Fruit fly (Drosophila melanogaster) whole organism, embryonic: ENCODE data around the gene CG44088.

Experiments
- Bteb2 ChIP-seq: fragments of 200-800 bp; sonication (Bioruptor generic); optimal IDR thresholded peaks from 2 replicates; lab custom pipeline; 2016; ENCODE audit warnings: missing biosample characterization, missing genetic modification characterization
- CG11398 ChIP-seq: fragments of 200-800 bp; sonication (Bioruptor generic); optimal IDR thresholded peaks from 2 replicates; lab custom pipeline; 2016; ENCODE audit warnings: missing biosample characterization, missing genetic modification characterization
- CG12391 ChIP-seq: fragments of 200-800 bp; sonication (Bioruptor generic); optimal IDR thresholded peaks from 3 replicates; lab custom pipeline; 2018; ENCODE audit warnings: missing biosample characterization, mild to moderate bottlenecking, missing genetic modification characterization, moderate library complexity
- CG14050 ChIP-seq: fragments of 200-800 bp; sonication (Bioruptor generic); IDR thresholded peaks from 3 replicates; pipeline ENCODE4 v1.3.6; 2022; ENCODE audit warnings: missing biosample characterization, missing genetic modification characterization
- CG15011 ChIP-seq: fragments of 200-800 bp; sonication (Bioruptor generic); optimal IDR thresholded peaks from 3 replicates; lab custom pipeline; 2018; ENCODE audit warnings: missing biosample characterization, mild to moderate bottlenecking, missing genetic modification characterization
- CG1602 ChIP-seq: fragments of 200-800 bp; sonication (Bioruptor generic); optimal IDR thresholded peaks from 3 replicates; lab custom pipeline; 2016; ENCODE audit warnings: missing biosample characterization, missing genetic modification characterization
- CG16779 ChIP-seq: fragments of 200-800 bp; sonication (Bioruptor generic); IDR thresholded peaks from 2 replicates; pipeline ENCODE4 v1.3.6; 2022; ENCODE audit warnings: missing biosample characterization, missing genetic modification characterization
- CG17361 ChIP-seq: fragments of 200-800 bp; sonication (Bioruptor generic); IDR thresholded peaks from 3 replicates; pipeline ENCODE4 v1.3.6; 2022; ENCODE audit warnings: missing biosample characterization, missing genetic modification characterization
- CG17612 ChIP-seq: fragments of 200-800 bp; sonication (Bioruptor generic); IDR thresholded peaks from 2 replicates; pipeline ENCODE4 v1.3.6; 2022; ENCODE audit warnings: missing biosample characterization, missing genetic modification characterization
- CG17802 ChIP-seq: fragments of 200-800 bp; sonication (Bioruptor generic); optimal IDR thresholded peaks from 2 replicates; lab custom pipeline; 2018; ENCODE audit warnings: missing biosample characterization, mild to moderate bottlenecking, missing genetic modification characterization, moderate library complexity
- CG18262 ChIP-seq: fragments of 200-800 bp; optimal IDR thresholded peaks from 3 replicates; lab custom pipeline; 2019; ENCODE audit warnings: missing biosample characterization, mild to moderate bottlenecking, missing genetic modification characterization, moderate library complexity
- CG3065 ChIP-seq: fragments of 200-800 bp; sonication (Bioruptor generic); optimal IDR thresholded peaks from 2 replicates; lab custom pipeline; 2016; ENCODE audit warnings: missing biosample characterization, missing genetic modification characterization
- CG3281 ChIP-seq: fragments of 200-800 bp; sonication (Bioruptor generic); optimal IDR thresholded peaks from 3 replicates; lab custom pipeline; 2017; ENCODE audit warnings: missing biosample characterization, mild to moderate bottlenecking, missing genetic modification characterization
- CG33213 ChIP-seq: fragments of 200-800 bp; sonication (Bioruptor generic); optimal IDR thresholded peaks from 3 replicates; lab custom pipeline; 2016; ENCODE audit warnings: missing biosample characterization, missing genetic modification characterization
- CG33557 ChIP-seq: fragments of 200-800 bp; sonication (Bioruptor generic); optimal IDR thresholded peaks from 2 replicates; lab custom pipeline; 2019; ENCODE audit warnings: missing biosample characterization, mild to moderate bottlenecking, missing genetic modification characterization, moderate library complexity
- CG34422 ChIP-seq: fragments of 200-800 bp; sonication (Bioruptor generic); IDR thresholded peaks from 3 replicates; pipeline ENCODE4 v1.3.6; 2022; ENCODE audit warnings: missing biosample characterization, missing genetic modification characterization
- CG3726 ChIP-seq: fragments of 200-800 bp; sonication (Bioruptor generic); IDR thresholded peaks from 3 replicates; pipeline ENCODE4, ENCODE4 v1.3.6; 2022; ENCODE audit warnings: missing biosample characterization, missing genetic modification characterization
- CG4282 ChIP-seq: fragments of 200-800 bp; sonication (Bioruptor generic); optimal IDR thresholded peaks from 2 replicates; lab custom pipeline; 2016; ENCODE audit warnings: missing biosample characterization, missing genetic modification characterization
- CG4854 ChIP-seq: fragments of 200-800 bp; sonication (Bioruptor generic); optimal IDR thresholded peaks from 2 replicates; lab custom pipeline; 2016; ENCODE audit warnings: missing biosample characterization, missing genetic modification characterization, inconsistent platforms
- CG9437 ChIP-seq: fragments of 200-800 bp; sonication (Bioruptor generic); optimal IDR thresholded peaks from 2 replicates; lab custom pipeline; 2018; ENCODE audit warnings: missing biosample characterization, mild to moderate bottlenecking, missing genetic modification characterization
- CG9817 ChIP-seq: fragments of 200-800 bp; sonication (Bioruptor generic); optimal IDR thresholded peaks from 2 replicates; lab custom pipeline; 2018; ENCODE audit warnings: missing biosample characterization, mild to moderate bottlenecking, missing genetic modification characterization, moderate library complexity
- Gsc ChIP-seq: fragments of 200-800 bp; sonication (Bioruptor generic); IDR thresholded peaks from 2 replicates; pipeline ENCODE4 v1.3.6; 2022; ENCODE audit warnings: missing biosample characterization, missing genetic modification characterization
- Hr51 ChIP-seq, 2 experiments: fragments of 200-800 bp; sonication (Bioruptor generic); optimal IDR thresholded peaks; 2 replicates in 1 of 2; 3 replicates in 1 of 2; lab custom pipeline; 2016 to 2018; ENCODE audit warnings: missing biosample characterization in 2 of 2, missing genetic modification characterization in 2 of 2, mild to moderate bottlenecking in 1 of 2, moderate library complexity in 1 of 2
- MESR4 ChIP-seq: fragments of 200-800 bp; sonication (Bioruptor generic); optimal IDR thresholded peaks from 2 replicates; lab custom pipeline; 2018; ENCODE audit warnings: missing biosample characterization, mild to moderate bottlenecking, missing genetic modification characterization, moderate library complexity
- Mes4 ChIP-seq: fragments of 200-800 bp; sonication (Bioruptor generic); optimal IDR thresholded peaks from 2 replicates; lab custom pipeline; 2016; ENCODE audit warnings: missing biosample characterization, missing genetic modification characterization
- NK7.1 ChIP-seq: fragments of 200-800 bp; sonication (Bioruptor generic); optimal IDR thresholded peaks from 3 replicates; lab custom pipeline; 2016; ENCODE audit warnings: missing biosample characterization, missing genetic modification characterization
- Nf-YB ChIP-seq: fragments of 200-800 bp; sonication (Bioruptor generic); optimal IDR thresholded peaks from 3 replicates; lab custom pipeline; 2019; ENCODE audit warnings: missing biosample characterization, mild to moderate bottlenecking, missing genetic modification characterization, moderate library complexity
- Oli ChIP-seq: fragments of 200-800 bp; sonication (Bioruptor generic); optimal IDR thresholded peaks from 2 replicates; lab custom pipeline; 2018; ENCODE audit warnings: missing biosample characterization, mild to moderate bottlenecking, missing genetic modification characterization, moderate library complexity
- Sry-β ChIP-seq: fragments of 200-800 bp; sonication (Bioruptor generic); optimal IDR thresholded peaks from 2 replicates; lab custom pipeline; 2018; ENCODE audit warnings: missing biosample characterization, mild to moderate bottlenecking, missing genetic modification characterization, moderate library complexity
- Trl ChIP-seq, 3 experiments: fragments of >200 bp in 2 of 3; fragments of 200-800 bp in 1 of 3; sonication (Bioruptor generic) in 1 of 3; optimal IDR thresholded peaks; 2 replicates in 1 of 3; 3 replicates in 2 of 3; lab custom pipeline; 2016 to 2017; ENCODE audit warnings: missing biosample characterization in 1 of 3, missing genetic modification characterization in 1 of 3
- YL-1 ChIP-seq: fragments of 200-800 bp; sonication (Bioruptor generic); optimal IDR thresholded peaks from 3 replicates; lab custom pipeline; 2017; ENCODE audit warnings: missing biosample characterization, mild to moderate bottlenecking, missing genetic modification characterization
- bbx ChIP-seq: fragments of 200-800 bp; sonication (Bioruptor generic); IDR thresholded peaks from 2 replicates; pipeline ENCODE4 v1.3.6; 2022; ENCODE audit warnings: missing biosample characterization, missing genetic modification characterization; ENCODE audit not compliant: partially characterized antibody
- btn ChIP-seq: fragments of 200-800 bp; sonication (Bioruptor generic); optimal IDR thresholded peaks from 2 replicates; lab custom pipeline; 2016; ENCODE audit warnings: missing biosample characterization, missing genetic modification characterization
- cad ChIP-seq: fragments of >200 bp; optimal IDR thresholded peaks from 2 replicates; lab custom pipeline; 2017; ENCODE audit warnings: missing biosample characterization, missing genetic modification characterization
- cato ChIP-seq: fragments of 200-800 bp; sonication (Bioruptor generic); optimal IDR thresholded peaks from 2 replicates; lab custom pipeline; 2016; ENCODE audit warnings: missing biosample characterization, missing genetic modification characterization, borderline replicate concordance
- cg ChIP-seq: fragments of 200-800 bp; sonication (Bioruptor generic); optimal IDR thresholded peaks from 3 replicates; lab custom pipeline; 2019; ENCODE audit warnings: missing biosample characterization, mild to moderate bottlenecking, missing genetic modification characterization, moderate library complexity
- crc ChIP-seq: fragments of 200-800 bp; sonication (Bioruptor generic); optimal IDR thresholded peaks from 2 replicates; lab custom pipeline; 2016; ENCODE audit warnings: missing biosample characterization, missing genetic modification characterization
- croc ChIP-seq: fragments of 200-800 bp; sonication (Bioruptor generic); conservative IDR thresholded peaks from 3 replicates; pipeline ENCODE4 v1.3.6; 2022; ENCODE audit warnings: missing biosample characterization, missing genetic modification characterization
- crol ChIP-seq: fragments of 200-800 bp; sonication (Bioruptor generic); IDR thresholded peaks from 2 replicates; pipeline ENCODE4 v1.3.6; 2022; ENCODE audit warnings: missing biosample characterization, missing genetic modification characterization
- da ChIP-seq: fragments of 200-800 bp; sonication (Bioruptor generic); optimal IDR thresholded peaks from 2 replicates; lab custom pipeline; 2016; ENCODE audit warnings: missing biosample characterization, missing genetic modification characterization
- emc ChIP-seq: fragments of 200-800 bp; sonication (Bioruptor generic); optimal IDR thresholded peaks from 2 replicates; lab custom pipeline; 2016; ENCODE audit warnings: missing biosample characterization, missing genetic modification characterization
- ems ChIP-seq: fragments of 200-800 bp; sonication (Bioruptor generic); optimal IDR thresholded peaks from 3 replicates; lab custom pipeline; 2016; ENCODE audit warnings: missing biosample characterization, missing genetic modification characterization
- esg ChIP-seq: fragments of 200-800 bp; sonication (Bioruptor generic); conservative IDR thresholded peaks from 2 replicates; pipeline ENCODE4 v1.3.6; 2022; ENCODE audit warnings: missing biosample characterization, missing genetic modification characterization
- eve ChIP-seq, 2 experiments: fragments of >200 bp; optimal IDR thresholded peaks; 2 replicates each; lab custom pipeline; 2017; ENCODE audit warnings: missing biosample characterization in 2 of 2, missing genetic modification characterization in 2 of 2
- fd3F ChIP-seq: fragments of 200-800 bp; sonication (Bioruptor generic); optimal IDR thresholded peaks from 2 replicates; lab custom pipeline; 2018; ENCODE audit warnings: missing biosample characterization, mild to moderate bottlenecking, missing genetic modification characterization, moderate library complexity
- gro ChIP-seq: fragments of 200-800 bp; sonication (Bioruptor generic); optimal IDR thresholded peaks from 2 replicates; lab custom pipeline; 2016; ENCODE audit warnings: missing biosample characterization, missing genetic modification characterization
- gt ChIP-seq: fragments of 200-800 bp; sonication (Bioruptor generic); IDR thresholded peaks from 2 replicates; pipeline ENCODE4 v1.3.6; 2022; ENCODE audit warnings: missing biosample characterization, missing genetic modification characterization
- hb ChIP-seq: fragments of 200-800 bp; sonication (Bioruptor generic); IDR thresholded peaks from 3 replicates; pipeline ENCODE4 v1.3.6; 2022; ENCODE audit warnings: missing biosample characterization, missing genetic modification characterization; ENCODE audit not compliant: partially characterized antibody
- lab ChIP-seq: fragments of 200-800 bp; sonication (Bioruptor generic); optimal IDR thresholded peaks from 3 replicates; lab custom pipeline; 2017; ENCODE audit warnings: missing biosample characterization, missing genetic modification characterization, mild to moderate bottlenecking, moderate library complexity, missing genetic modification reagents
- pnt ChIP-seq: fragments of 200-800 bp; sonication (Bioruptor generic); optimal IDR thresholded peaks from 3 replicates; lab custom pipeline; 2016; ENCODE audit warnings: missing biosample characterization, missing genetic modification characterization
- wek ChIP-seq: fragments of 200-800 bp; sonication (Bioruptor generic); optimal IDR thresholded peaks from 3 replicates; lab custom pipeline; 2018; ENCODE audit warnings: missing biosample characterization, mild to moderate bottlenecking, missing genetic modification characterization, moderate library complexity

The CG44088 gene

dm6 chr3R:4775371-4775770 is 518 bp upstream of the CG44088 start (continued):
- TF ChIP-seq NK7.1 (GFP tag; lab: Kevin White, UChicago) (no peak), CG17361 (GFP tag; lab: Robert Waterston, UW) (peak; percentile 55), CG17802 (peak; percentile 81), cato (GFP tag; lab: Kevin White, UChicago) (no peak), fd3F (peak; percentile 28), bbx (GFP tag; lab: Robert Waterston, UW) (no peak), CG33213 (peak; percentile 44), CG3281 (GFP tag; lab: Kevin White, UChicago) (no peak), Oli (no peak), Trl (optimal IDR thresholded peaks at IDR 0.05; lab: Kevin White, UChicago) (no peak), Trl (GFP tag; optimal IDR thresholded peaks at IDR 0.05; lab: Kevin White, UChicago) (no peak), da (GFP tag; lab: Kevin White, UChicago) (no peak), CG34422 (GFP tag; lab: Robert Waterston, UW) (peak; percentile 80), gro (no peak), CG16779 (GFP tag; lab: Robert Waterston, UW) (no peak), crol (no peak), cg (GFP tag; lab: Kevin White, UChicago) (no peak), emc (no peak), CG14050 (GFP tag; lab: Robert Waterston, UW) (0 out of 3 replicates have a peak, but pooled peaks have one; percentile 28), crc (no peak), CG17612 (GFP tag; lab: Robert Waterston, UW) (no peak), esg (GFP tag; lab: Robert Waterston, UW) (peak; percentile 19; the same call in 1 of the 2 replicates), CG1602 (peak; percentile 14), Nf-YB (no peak), CG9437 (GFP tag; lab: Kevin White, UChicago) (no peak), croc (GFP tag; lab: Robert Waterston, UW) (no peak; the same call in 2 of the 3 replicates), Mes4 (GFP tag; lab: Kevin White, UChicago) (peak; percentile 27), CG11398 (GFP tag; lab: Kevin White, UChicago) (no peak), YL-1 (GFP tag; lab: Kevin White, UChicago) (peak; percentile 66), CG18262 (tag; lab: Kevin White, UChicago) (no peak), Sry-β (GFP tag; lab: Kevin White, UChicago) (no peak), hb (GFP tag; lab: Robert Waterston, UW) (no peak), CG3726 (GFP tag; lab: Robert Waterston, UW) (no peak), Gsc (GFP tag; lab: Robert Waterston, UW) (no peak), Hr51 (GFP tag; optimal IDR thresholded peaks at IDR 0.05; lab: Kevin White, UChicago) (no peak), wek (GFP tag; lab: Kevin White, UChicago) (no peak), btn (GFP tag; lab: Kevin White, UChicago) (no peak), MESR4 (peak; percentile 75), CG3065 (GFP tag; lab: Kevin White, UChicago) (no peak), CG4282 (GFP tag; lab: Kevin White, UChicago) (no peak), CG15011 (GFP tag; lab: Kevin White, UChicago) (no peak), ems (no peak), CG12391 (tag; lab: Kevin White, UChicago) (peak; percentile 71), Bteb2 (GFP tag; lab: Kevin White, UChicago) (peak; percentile 40), cad (no peak), lab (no peak), eve (GFP tag; optimal IDR thresholded peaks at IDR 0.05; lab: Kevin White, UChicago) (no peak), CG33557 (GFP tag; lab: Kevin White, UChicago) (no peak), CG4854 (GFP tag; lab: Kevin White, UChicago) (peak; percentile 0), gt (no peak), CG9817 (tag; lab: Kevin White, UChicago) (peak; percentile 54), pnt (GFP tag; lab: Kevin White, UChicago) (peak; percentile 1)
